Worm (Caenorhabditis elegans) whole organism, L1 larva: ENCODE measurements around the gene F41E6.5.

Experiments used
- F16B12.6 ChIP-seq: fragments of 150-350 bp; optimal IDR thresholded peaks from 2 replicates; lab custom pipeline; 2014; ENCODE audit warnings: missing biosample characterization, missing genetic modification characterization
- ama-1 ChIP-seq: fragments of 150-350 bp; optimal IDR thresholded peaks from 2 replicates; lab custom pipeline; 2014
- elt-2 ChIP-seq: sonication (generic microtip); optimal IDR thresholded peaks from 2 replicates; lab custom pipeline; 2016; ENCODE audit warnings: missing genetic modification characterization, mild to moderate bottlenecking, inconsistent platforms, missing compliant biosample characterization, missing genetic modification reagents
- fkh-4 ChIP-seq: sonication (generic microtip); optimal IDR thresholded peaks from 2 replicates; lab custom pipeline; 2016; ENCODE audit warnings: missing compliant biosample characterization, missing genetic modification characterization, borderline replicate concordance
- jun-1 ChIP-seq: fragments of 150-350 bp; optimal IDR thresholded peaks from 2 replicates; lab custom pipeline; 2014; ENCODE audit warnings: missing biosample characterization, missing genetic modification reagents, missing genetic modification characterization
- lin-13 ChIP-seq: fragments of 150-350 bp; optimal IDR thresholded peaks from 2 replicates; lab custom pipeline; 2014; ENCODE audit warnings: missing biosample characterization, missing genetic modification reagents, missing genetic modification characterization
- lin-15B ChIP-seq: fragments of 150-350 bp; sonication (generic microtip); optimal IDR thresholded peaks from 3 replicates; lab custom pipeline; 2014; ENCODE audit warnings: missing biosample characterization, missing genetic modification characterization
- nhr-28 ChIP-seq: fragments of 150-350 bp; optimal IDR thresholded peaks from 2 replicates; lab custom pipeline; 2014; ENCODE audit warnings: missing biosample characterization, missing genetic modification characterization
- pag-3 ChIP-seq: sonication (generic microtip); optimal IDR thresholded peaks from 2 replicates; lab custom pipeline; 2017; ENCODE audit warnings: missing genetic modification characterization, mild to moderate bottlenecking, missing compliant biosample characterization, antibody characterized with exemption, borderline replicate concordance; ENCODE audit not compliant: insufficient read depth
- sox-4 ChIP-seq: sonication (generic microtip); optimal IDR thresholded peaks from 2 replicates; lab custom pipeline; 2016; ENCODE audit warnings: missing genetic modification characterization, missing compliant biosample characterization
- tbx-2 ChIP-seq: sonication (generic microtip); optimal IDR thresholded peaks from 2 replicates; lab custom pipeline; 2016; ENCODE audit warnings: missing genetic modification characterization, missing compliant biosample characterization
- ztf-4 ChIP-seq: fragments of 150-350 bp; optimal IDR thresholded peaks from 2 replicates; lab custom pipeline; 2014; ENCODE audit warnings: missing biosample characterization, missing genetic modification characterization

ce11 chrV:8603272-8603671, at the start of gene F41E6.5:
- TF ChIP-seq ztf-4 (tag; lab: Kevin White, UChicago) (no peak), nhr-28 (tag; lab: Kevin White, UChicago) (no peak), sox-4 (tag; lab: Kevin White, UChicago) (no peak), pag-3 (tag; lab: Kevin White, UChicago) (no peak), lin-13 (GFP tag; lab: Kevin White, UChicago) (no peak), fkh-4 (tag; lab: Kevin White, UChicago) (no peak), jun-1 (no peak), ama-1 (no peak), elt-2 (peak; percentile 41), tbx-2 (tag; lab: Kevin White, UChicago) (no peak), lin-15B (tag; lab: Kevin White, UChicago) (no peak), F16B12.6 (tag; lab: Kevin White, UChicago) (no peak)
